Fruit fly (Drosophila melanogaster) whole organism, embryonic: ENCODE data around the gene CG4338.
A peak's percentile ranks its signal among the peaks of the same experiment; 100 is the strongest.

Source experiments
- Abd-B ChIP-seq: fragments of 200-800 bp; sonication (Bioruptor generic); optimal IDR thresholded peaks from 2 replicates; lab custom pipeline; 2018; ENCODE audit warnings: missing biosample characterization, mild to moderate bottlenecking, missing genetic modification characterization, moderate library complexity
- Adf1 ChIP-seq: fragments of 200-800 bp; sonication (Bioruptor generic); IDR thresholded peaks from 2 replicates; pipeline ENCODE4 v1.3.6; 2022; ENCODE audit warnings: missing biosample characterization, missing genetic modification characterization
- CG10321 ChIP-seq: fragments of 200-800 bp; sonication (Bioruptor generic); IDR thresholded peaks from 2 replicates; pipeline ENCODE4 v1.3.6; 2022; ENCODE audit warnings: missing biosample characterization, missing genetic modification characterization
- CG10462 ChIP-seq: fragments of 200-800 bp; sonication (Bioruptor generic); optimal IDR thresholded peaks from 2 replicates; lab custom pipeline; 2016; ENCODE audit warnings: missing biosample characterization, missing genetic modification characterization
- CG10543 ChIP-seq: fragments of 200-800 bp; sonication (Bioruptor generic); optimal IDR thresholded peaks from 3 replicates; lab custom pipeline; 2017; ENCODE audit warnings: missing biosample characterization, mild to moderate bottlenecking, missing genetic modification characterization, moderate library complexity
- CG12659 ChIP-seq: fragments of 200-800 bp; sonication (Bioruptor generic); optimal IDR thresholded peaks from 3 replicates; lab custom pipeline; 2017; ENCODE audit warnings: mild to moderate bottlenecking, missing biosample characterization, missing genetic modification reagents, missing genetic modification characterization
- CG13624 ChIP-seq: fragments of 200-800 bp; sonication (Bioruptor generic); optimal IDR thresholded peaks from 2 replicates; lab custom pipeline; 2016; ENCODE audit warnings: missing biosample characterization, missing genetic modification characterization
- CG17829 ChIP-seq: fragments of 200-800 bp; optimal IDR thresholded peaks from 2 replicates; lab custom pipeline; 2019; ENCODE audit warnings: missing biosample characterization, mild to moderate bottlenecking, missing genetic modification characterization, moderate library complexity
- CG1832 ChIP-seq: fragments of 200-800 bp; sonication (Bioruptor generic); optimal IDR thresholded peaks from 2 replicates; lab custom pipeline; 2017; ENCODE audit warnings: missing biosample characterization, mild to moderate bottlenecking, missing genetic modification characterization, inconsistent platforms
- CG18619 ChIP-seq: fragments of 200-800 bp; sonication (Bioruptor generic); optimal IDR thresholded peaks from 3 replicates; lab custom pipeline; 2017; ENCODE audit warnings: missing biosample characterization, mild to moderate bottlenecking, missing genetic modification characterization
- CG2116 ChIP-seq: fragments of 200-800 bp; sonication (Bioruptor generic); optimal IDR thresholded peaks from 3 replicates; lab custom pipeline; 2018; ENCODE audit warnings: missing biosample characterization, mild to moderate bottlenecking, missing genetic modification characterization
- CG3163 ChIP-seq: fragments of 200-800 bp; sonication (Bioruptor generic); optimal IDR thresholded peaks from 3 replicates; lab custom pipeline; 2016; ENCODE audit warnings: missing biosample characterization, missing genetic modification characterization
- CG3281 ChIP-seq: fragments of 200-800 bp; sonication (Bioruptor generic); optimal IDR thresholded peaks from 3 replicates; lab custom pipeline; 2017; ENCODE audit warnings: missing biosample characterization, mild to moderate bottlenecking, missing genetic modification characterization
- CG34422 ChIP-seq: fragments of 200-800 bp; sonication (Bioruptor generic); IDR thresholded peaks from 3 replicates; pipeline ENCODE4 v1.3.6; 2022; ENCODE audit warnings: missing biosample characterization, missing genetic modification characterization
- CG43689 ChIP-seq: fragments of 200-800 bp; sonication (Bioruptor generic); IDR thresholded peaks from 2 replicates; pipeline ENCODE4 v1.3.6; 2022; ENCODE audit warnings: missing biosample characterization, missing genetic modification characterization
- CG4424 ChIP-seq: fragments of 200-800 bp; sonication (Bioruptor generic); optimal IDR thresholded peaks from 3 replicates; lab custom pipeline; 2016; ENCODE audit warnings: missing biosample characterization, missing genetic modification characterization
- CG6254 ChIP-seq: fragments of 200-800 bp; sonication (Bioruptor generic); optimal IDR thresholded peaks from 3 replicates; lab custom pipeline; 2017; ENCODE audit warnings: mild to moderate bottlenecking, missing biosample characterization, missing genetic modification reagents, missing genetic modification characterization
- CG8089 ChIP-seq: fragments of 200-800 bp; sonication (Bioruptor generic); optimal IDR thresholded peaks from 3 replicates; lab custom pipeline; 2016; ENCODE audit warnings: missing biosample characterization, missing genetic modification characterization
- CG8765 ChIP-seq: fragments of 200-800 bp; sonication (Bioruptor generic); IDR thresholded peaks from 2 replicates; pipeline ENCODE4 v1.3.6; 2022; ENCODE audit warnings: missing biosample characterization, missing genetic modification characterization
- CHES-1-like ChIP-seq: fragments of 200-800 bp; sonication (Bioruptor generic); optimal IDR thresholded peaks from 2 replicates; lab custom pipeline; 2016; ENCODE audit warnings: missing biosample characterization, missing genetic modification characterization
- CrebB ChIP-seq: fragments of 200-800 bp; sonication (Bioruptor generic); optimal IDR thresholded peaks from 3 replicates; lab custom pipeline; 2018; ENCODE audit warnings: missing biosample characterization, mild to moderate bottlenecking, missing genetic modification characterization
- Deaf1 ChIP-seq: fragments of 200-800 bp; optimal IDR thresholded peaks from 3 replicates; lab custom pipeline; 2019; ENCODE audit warnings: missing biosample characterization, mild to moderate bottlenecking, missing genetic modification characterization, moderate library complexity
- Doc2 ChIP-seq: fragments of 200-800 bp; sonication (Bioruptor generic); IDR thresholded peaks from 2 replicates; pipeline ENCODE4 v1.3.6; 2022; ENCODE audit warnings: missing biosample characterization, missing genetic modification characterization
- Doc3 ChIP-seq: fragments of 200-800 bp; sonication (Bioruptor generic); IDR thresholded peaks from 3 replicates; pipeline ENCODE4 v1.3.6; 2022; ENCODE audit warnings: missing biosample characterization, missing genetic modification characterization; ENCODE audit not compliant: partially characterized antibody
- ERR ChIP-seq: fragments of 200-800 bp; sonication (Bioruptor generic); optimal IDR thresholded peaks from 2 replicates; lab custom pipeline; 2016; ENCODE audit warnings: missing biosample characterization, missing genetic modification characterization
- Gsc ChIP-seq: fragments of 200-800 bp; sonication (Bioruptor generic); IDR thresholded peaks from 2 replicates; pipeline ENCODE4 v1.3.6; 2022; ENCODE audit warnings: missing biosample characterization, missing genetic modification characterization
- HLHmδ ChIP-seq: fragments of 200-800 bp; sonication (Bioruptor generic); optimal IDR thresholded peaks from 2 replicates; lab custom pipeline; 2018; ENCODE audit warnings: missing biosample characterization, mild to moderate bottlenecking, missing genetic modification characterization, moderate library complexity
- Hmx ChIP-seq: fragments of 200-800 bp; sonication (Bioruptor generic); optimal IDR thresholded peaks from 2 replicates; lab custom pipeline; 2016; ENCODE audit warnings: missing biosample characterization, missing genetic modification characterization
- MESR4 ChIP-seq: fragments of 200-800 bp; sonication (Bioruptor generic); optimal IDR thresholded peaks from 2 replicates; lab custom pipeline; 2018; ENCODE audit warnings: missing biosample characterization, mild to moderate bottlenecking, missing genetic modification characterization, moderate library complexity
- Med ChIP-seq: fragments of 200-800 bp; sonication (Bioruptor generic); peaks from one replicate; lab custom pipeline; 2016; ENCODE audit warnings: missing biosample characterization, missing genetic modification characterization, mild to moderate bottlenecking, inconsistent platforms, moderate library complexity
- Nf-YB ChIP-seq: fragments of 200-800 bp; sonication (Bioruptor generic); optimal IDR thresholded peaks from 3 replicates; lab custom pipeline; 2019; ENCODE audit warnings: missing biosample characterization, mild to moderate bottlenecking, missing genetic modification characterization, moderate library complexity
- Oli ChIP-seq: fragments of 200-800 bp; sonication (Bioruptor generic); optimal IDR thresholded peaks from 2 replicates; lab custom pipeline; 2018; ENCODE audit warnings: missing biosample characterization, mild to moderate bottlenecking, missing genetic modification characterization, moderate library complexity
- Sox100B ChIP-seq: fragments of 200-800 bp; sonication (Bioruptor generic); optimal IDR thresholded peaks from 3 replicates; lab custom pipeline; 2018; ENCODE audit warnings: missing biosample characterization, mild to moderate bottlenecking, missing genetic modification characterization
- br ChIP-seq: fragments of >200 bp; optimal IDR thresholded peaks from 2 replicates; lab custom pipeline; 2017
- bsh ChIP-seq, 2 experiments: fragments of 200-800 bp; sonication (Bioruptor generic); optimal IDR thresholded peaks; 2 replicates each; lab custom pipeline; 2017 to 2018; ENCODE audit warnings: mild to moderate bottlenecking in 2 of 2, missing biosample characterization in 2 of 2, missing genetic modification characterization in 2 of 2, moderate library complexity in 1 of 2
- cad ChIP-seq: fragments of >200 bp; optimal IDR thresholded peaks from 2 replicates; lab custom pipeline; 2017; ENCODE audit warnings: missing biosample characterization, missing genetic modification characterization
- dmrt99B ChIP-seq: fragments of 200-800 bp; sonication (Bioruptor generic); optimal IDR thresholded peaks from 2 replicates; lab custom pipeline; 2018; ENCODE audit warnings: missing biosample characterization, mild to moderate bottlenecking, missing genetic modification characterization, moderate library complexity
- ftz-f1 ChIP-seq: fragments of 200-800 bp; sonication (Bioruptor generic); optimal IDR thresholded peaks from 2 replicates; lab custom pipeline; 2016; ENCODE audit warnings: missing biosample characterization, missing genetic modification characterization
- gem ChIP-seq: fragments of 200-800 bp; sonication (Bioruptor generic); optimal IDR thresholded peaks from 2 replicates; lab custom pipeline; 2019; ENCODE audit warnings: missing biosample characterization, mild to moderate bottlenecking, missing genetic modification characterization, moderate library complexity
- ind ChIP-seq: fragments of 200-800 bp; sonication (Bioruptor generic); optimal IDR thresholded peaks from 3 replicates; lab custom pipeline; 2016; ENCODE audit warnings: missing biosample characterization, missing genetic modification characterization
- insv ChIP-seq, 2 experiments: fragments of 200-800 bp; sonication (Bioruptor generic); optimal IDR thresholded peaks; 3 replicates each; lab custom pipeline; 2016 to 2018; ENCODE audit warnings: missing biosample characterization in 2 of 2, missing genetic modification characterization in 2 of 2
- jumu ChIP-seq: fragments of 200-800 bp; sonication (Bioruptor generic); optimal IDR thresholded peaks from 3 replicates; lab custom pipeline; 2016; ENCODE audit warnings: missing biosample characterization, missing genetic modification characterization
- lov ChIP-seq, 2 experiments: fragments of 200-800 bp in 1 of 2; fragments of >200 bp in 1 of 2; sonication (Bioruptor generic) in 1 of 2; IDR thresholded peaks in 1 of 2; optimal IDR thresholded peaks in 1 of 2; 2 replicates in 1 of 2; 3 replicates in 1 of 2; pipeline versions ENCODE4 v1.3.6 to Lab custom; 2017 to 2022; ENCODE audit warnings: missing biosample characterization in 1 of 2, missing genetic modification characterization in 1 of 2
- oc ChIP-seq: fragments of 200-800 bp; sonication (Bioruptor generic); optimal IDR thresholded peaks from 2 replicates; lab custom pipeline; 2018; ENCODE audit warnings: missing biosample characterization, mild to moderate bottlenecking, missing genetic modification characterization, moderate library complexity
- peb ChIP-seq: fragments of 200-800 bp; sonication (Bioruptor generic); IDR thresholded peaks from 2 replicates; pipeline ENCODE4 v1.3.6; 2022; ENCODE audit warnings: missing biosample characterization, missing genetic modification characterization
- phol ChIP-seq: fragments of 200-800 bp; sonication (Bioruptor generic); optimal IDR thresholded peaks from 3 replicates; lab custom pipeline; 2018; ENCODE audit warnings: missing biosample characterization, mild to moderate bottlenecking, missing genetic modification characterization, moderate library complexity
- pzg ChIP-seq: fragments of 200-800 bp; sonication (Bioruptor generic); optimal IDR thresholded peaks from 3 replicates; lab custom pipeline; 2018; ENCODE audit warnings: missing biosample characterization, mild to moderate bottlenecking, missing genetic modification characterization, moderate library complexity
- sens ChIP-seq: fragments of 200-800 bp; sonication (Bioruptor generic); peaks from one replicate; lab custom pipeline; 2016; ENCODE audit warnings: missing biosample characterization, missing genetic modification characterization
- sqz ChIP-seq: fragments of 200-800 bp; sonication (Bioruptor generic); optimal IDR thresholded peaks from 3 replicates; lab custom pipeline; 2018; ENCODE audit warnings: missing biosample characterization, mild to moderate bottlenecking, missing genetic modification characterization
- tin ChIP-seq: fragments of 200-800 bp; sonication (Bioruptor generic); optimal IDR thresholded peaks from 3 replicates; lab custom pipeline; 2016; ENCODE audit warnings: missing biosample characterization, missing genetic modification characterization
- zen ChIP-seq: fragments of 200-800 bp; sonication (Bioruptor generic); optimal IDR thresholded peaks from 3 replicates; lab custom pipeline; 2018; ENCODE audit warnings: missing biosample characterization, mild to moderate bottlenecking, missing genetic modification characterization, moderate library complexity

The CG4338 gene

DNA sequence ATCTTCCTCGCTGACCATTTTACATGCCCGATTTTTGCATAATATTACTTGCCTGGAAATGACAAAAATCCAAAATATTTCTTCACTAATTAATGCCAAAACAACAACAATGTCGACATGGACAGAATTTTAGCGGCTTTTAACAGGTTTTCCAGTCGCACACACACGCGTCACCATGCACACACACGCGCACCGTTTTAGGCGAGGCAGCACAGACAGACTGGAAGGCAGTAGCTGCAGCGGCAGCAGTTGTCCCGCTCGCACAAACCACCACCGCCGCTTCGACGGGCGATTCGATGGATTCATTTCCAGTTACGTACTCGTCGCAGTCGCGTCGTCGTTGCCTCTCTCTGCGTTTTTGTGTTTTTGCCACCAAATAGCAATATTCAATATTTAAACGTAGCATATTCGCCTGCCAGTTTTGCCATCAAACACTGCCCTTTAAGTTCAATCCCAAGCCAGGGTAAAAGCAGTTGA, 15.4 kb downstream of the CG4338 start, which contains the start of gene CG45218 (continued):
- TF ChIP-seq bsh (GFP tag; optimal IDR thresholded peaks at IDR 0.05; lab: Kevin White, UChicago) (no peak), CG3281 (GFP tag; lab: Kevin White, UChicago) (peak; percentile 4), ind (no peak), CG8089 (GFP tag; lab: Kevin White, UChicago) (no peak), Gsc (no peak), CG10462 (no peak), gem (tag; lab: Kevin White, UChicago) (no peak), Sox100B (no peak), Doc2 (GFP tag; lab: Robert Waterston, UW) (no peak), pzg (peak; percentile 2), CG43689 (GFP tag; lab: Robert Waterston, UW) (no peak), Doc3 (GFP tag; lab: Robert Waterston, UW) (no peak), CG18619 (no peak), Adf1 (GFP tag; lab: Robert Waterston, UW) (no peak), Deaf1 (peak; percentile 46), ERR (GFP tag; lab: Kevin White, UChicago) (no peak), phol (tag; lab: Kevin White, UChicago) (no peak), CG8765 (no peak), CG12659 (GFP tag; lab: Kevin White, UChicago) (no peak), sens (GFP tag; lab: Kevin White, UChicago) (peak; percentile 68), CG10321 (GFP tag; lab: Robert Waterston, UW) (no peak), CG4424 (GFP tag; lab: Kevin White, UChicago) (no peak), CG13624 (no peak), lov (optimal IDR thresholded peaks at IDR 0.05; lab: Kevin White, UChicago) (no peak), lov (GFP tag; IDR thresholded peaks at IDR 0.05; lab: Robert Waterston, UW) (no peak), jumu (GFP tag; lab: Kevin White, UChicago) (peak; percentile 0), peb (GFP tag; lab: Robert Waterston, UW) (no peak), oc (tag; lab: Kevin White, UChicago) (peak; percentile 40), tin (GFP tag; lab: Kevin White, UChicago) (no peak), CHES-1-like (GFP tag; lab: Kevin White, UChicago) (no peak), CG1832 (peak; percentile 90), Nf-YB (GFP tag; lab: Kevin White, UChicago) (peak; percentile 23), zen (tag; lab: Kevin White, UChicago) (no peak), dmrt99B (tag; lab: Kevin White, UChicago) (no peak), CG34422 (GFP tag; lab: Robert Waterston, UW) (no peak), cad (no peak), CrebB (tag; lab: Kevin White, UChicago) (no peak), Abd-B (GFP tag; lab: Kevin White, UChicago) (no peak), Oli (tag; lab: Kevin White, UChicago) (no peak), sqz (no peak), CG6254 (GFP tag; lab: Kevin White, UChicago) (peak; percentile 14), br (lab: Kevin White, UChicago) (no peak), CG17829 (tag; lab: Kevin White, UChicago) (peak; percentile 15), ftz-f1 (no peak), Hmx (GFP tag; lab: Kevin White, UChicago) (no peak), CG3163 (GFP tag; lab: Kevin White, UChicago) (peak; percentile 64), CG2116 (GFP tag; lab: Kevin White, UChicago) (no peak), HLHmδ (GFP tag; lab: Kevin White, UChicago) (peak; percentile 53), CG10543 (GFP tag; lab: Kevin White, UChicago) (peak; percentile 39), insv (GFP tag; optimal IDR thresholded peaks at IDR 0.05; lab: Kevin White, UChicago) (peak in 1 of 2 experiments; percentile 24), MESR4 (GFP tag; lab: Kevin White, UChicago) (peak; percentile 25), Med (GFP tag; lab: Kevin White, UChicago) (peak; percentile 47)
